Fruit fly (Drosophila melanogaster) whole organism, embryonic: Measurements from ENCODE around the gene Lamtor3.

Experiments
- Aef1 ChIP-seq: fragments of 200-800 bp; sonication (Bioruptor generic); IDR thresholded peaks from 3 replicates; pipeline ENCODE4 v1.3.6; 2022; ENCODE audit warnings: missing biosample characterization, missing genetic modification characterization
- Bdp1 ChIP-seq: fragments of 200-800 bp; sonication (Bioruptor generic); optimal IDR thresholded peaks from 3 replicates; lab custom pipeline; 2016; ENCODE audit warnings: missing biosample characterization, missing genetic modification characterization
- CG1024 ChIP-seq: fragments of 200-800 bp; sonication (Bioruptor generic); IDR thresholded peaks from 2 replicates; pipeline ENCODE4 v1.3.6; 2022; ENCODE audit warnings: missing biosample characterization, missing genetic modification characterization
- CG11247 ChIP-seq: fragments of 200-800 bp; sonication (Bioruptor generic); IDR thresholded peaks from 2 replicates; pipeline ENCODE4 v1.3.6; 2022; ENCODE audit warnings: missing biosample characterization, missing genetic modification characterization
- CG11398 ChIP-seq: fragments of 200-800 bp; sonication (Bioruptor generic); optimal IDR thresholded peaks from 2 replicates; lab custom pipeline; 2016; ENCODE audit warnings: missing biosample characterization, missing genetic modification characterization
- CG11456 ChIP-seq: fragments of 200-800 bp; sonication (Bioruptor generic); IDR thresholded peaks from 3 replicates; pipeline ENCODE4 v1.3.6; 2022; ENCODE audit warnings: missing biosample characterization, missing genetic modification characterization
- CG14710 ChIP-seq: fragments of 200-800 bp; sonication (Bioruptor generic); optimal IDR thresholded peaks from 3 replicates; lab custom pipeline; 2019; ENCODE audit warnings: missing biosample characterization, mild to moderate bottlenecking, missing genetic modification characterization, moderate library complexity
- CG1529 ChIP-seq: fragments of 200-800 bp; sonication (Bioruptor generic); optimal IDR thresholded peaks from 3 replicates; lab custom pipeline; 2018; ENCODE audit warnings: missing biosample characterization, missing genetic modification characterization
- CG17359 ChIP-seq: fragments of 200-800 bp; sonication (Bioruptor generic); optimal IDR thresholded peaks from 3 replicates; lab custom pipeline; 2018; ENCODE audit warnings: missing biosample characterization, mild to moderate bottlenecking, missing genetic modification characterization, moderate library complexity
- CG18262 ChIP-seq: fragments of 200-800 bp; optimal IDR thresholded peaks from 3 replicates; lab custom pipeline; 2019; ENCODE audit warnings: missing biosample characterization, mild to moderate bottlenecking, missing genetic modification characterization, moderate library complexity
- CG1832 ChIP-seq: fragments of 200-800 bp; sonication (Bioruptor generic); optimal IDR thresholded peaks from 2 replicates; lab custom pipeline; 2017; ENCODE audit warnings: missing biosample characterization, mild to moderate bottlenecking, missing genetic modification characterization, inconsistent platforms
- CG2120 ChIP-seq: fragments of 200-800 bp; sonication (Bioruptor generic); optimal IDR thresholded peaks from 3 replicates; lab custom pipeline; 2016; ENCODE audit warnings: missing biosample characterization, missing genetic modification characterization
- CG3163 ChIP-seq: fragments of 200-800 bp; sonication (Bioruptor generic); optimal IDR thresholded peaks from 3 replicates; lab custom pipeline; 2016; ENCODE audit warnings: missing biosample characterization, missing genetic modification characterization
- CG3847 ChIP-seq: fragments of 200-800 bp; sonication (Bioruptor generic); IDR thresholded peaks from 2 replicates; pipeline ENCODE4 v1.3.6; 2022; ENCODE audit warnings: missing biosample characterization, missing genetic modification characterization
- CG42726 ChIP-seq: fragments of 200-800 bp; sonication (Bioruptor generic); IDR thresholded peaks from 2 replicates; pipeline ENCODE4 v1.3.6; 2022; ENCODE audit warnings: missing biosample characterization, missing genetic modification characterization; ENCODE audit not compliant: partially characterized antibody
- CG4404 ChIP-seq: fragments of 200-800 bp; sonication (Bioruptor generic); IDR thresholded peaks from 2 replicates; pipeline ENCODE4 v1.3.6; 2022; ENCODE audit warnings: missing biosample characterization, missing genetic modification characterization
- CG7963 ChIP-seq: fragments of 200-800 bp; sonication (Bioruptor generic); IDR thresholded peaks from 3 replicates; pipeline ENCODE4 v1.3.6; 2022; ENCODE audit warnings: missing biosample characterization, missing genetic modification characterization; ENCODE audit not compliant: partially characterized antibody
- CG8359 ChIP-seq: fragments of 200-800 bp; sonication (Bioruptor generic); optimal IDR thresholded peaks from 2 replicates; lab custom pipeline; 2017; ENCODE audit warnings: missing biosample characterization, mild to moderate bottlenecking, missing genetic modification characterization, borderline replicate concordance
- CG9609 ChIP-seq: fragments of 200-800 bp; sonication (Bioruptor generic); optimal IDR thresholded peaks from 3 replicates; lab custom pipeline; 2016; ENCODE audit warnings: missing biosample characterization, missing genetic modification characterization
- CoRest ChIP-seq: fragments of 200-800 bp; sonication (Bioruptor generic); optimal IDR thresholded peaks from 3 replicates; lab custom pipeline; 2018; ENCODE audit warnings: missing biosample characterization, mild to moderate bottlenecking, missing genetic modification characterization, moderate library complexity
- CrebB ChIP-seq: fragments of 200-800 bp; sonication (Bioruptor generic); optimal IDR thresholded peaks from 3 replicates; lab custom pipeline; 2018; ENCODE audit warnings: missing biosample characterization, mild to moderate bottlenecking, missing genetic modification characterization
- Ets97D ChIP-seq: fragments of 200-800 bp; sonication (Bioruptor generic); optimal IDR thresholded peaks from 3 replicates; lab custom pipeline; 2016; ENCODE audit warnings: missing biosample characterization, missing genetic modification characterization
- HHEX ChIP-seq: fragments of 200-800 bp; sonication (Bioruptor generic); optimal IDR thresholded peaks from 3 replicates; lab custom pipeline; 2017; ENCODE audit warnings: missing biosample characterization, mild to moderate bottlenecking, missing genetic modification characterization, missing genetic modification reagents
- HLHmδ ChIP-seq: fragments of 200-800 bp; sonication (Bioruptor generic); optimal IDR thresholded peaks from 2 replicates; lab custom pipeline; 2018; ENCODE audit warnings: missing biosample characterization, mild to moderate bottlenecking, missing genetic modification characterization, moderate library complexity
- Hmr ChIP-seq: fragments of 200-800 bp; sonication (Bioruptor generic); optimal IDR thresholded peaks from 3 replicates; lab custom pipeline; 2017; ENCODE audit warnings: mild to moderate bottlenecking, missing biosample characterization, missing genetic modification reagents, missing genetic modification characterization
- MBD-R2 ChIP-seq: fragments of 200-800 bp; sonication (Bioruptor generic); IDR thresholded peaks from 2 replicates; pipeline ENCODE4 v1.3.6; 2022; ENCODE audit warnings: missing biosample characterization, missing genetic modification characterization
- NC2β ChIP-seq: fragments of 200-800 bp; sonication (Bioruptor generic); optimal IDR thresholded peaks from 2 replicates; lab custom pipeline; 2016; ENCODE audit warnings: missing biosample characterization, missing genetic modification characterization
- ato ChIP-seq: fragments of 200-800 bp; sonication (Bioruptor generic); IDR thresholded peaks from 2 replicates; pipeline ENCODE4 v1.3.6; 2022; ENCODE audit warnings: missing biosample characterization, missing genetic modification characterization; ENCODE audit not compliant: partially characterized antibody
- br ChIP-seq: fragments of >200 bp; optimal IDR thresholded peaks from 2 replicates; lab custom pipeline; 2017
- chm ChIP-seq: fragments of 200-800 bp; sonication (Bioruptor generic); IDR thresholded peaks from 2 replicates; pipeline ENCODE4 v1.3.6; 2022; ENCODE audit warnings: missing biosample characterization, missing genetic modification characterization
- grau ChIP-seq: fragments of 200-800 bp; optimal IDR thresholded peaks from 3 replicates; lab custom pipeline; 2019; ENCODE audit warnings: missing biosample characterization, mild to moderate bottlenecking, missing genetic modification characterization, moderate library complexity
- gsb-n ChIP-seq: fragments of 200-800 bp; sonication (Bioruptor generic); optimal IDR thresholded peaks from 3 replicates; lab custom pipeline; 2018; ENCODE audit warnings: missing biosample characterization, mild to moderate bottlenecking, missing genetic modification characterization
- luna ChIP-seq: fragments of 200-800 bp; sonication (Bioruptor generic); optimal IDR thresholded peaks from 2 replicates; lab custom pipeline; 2016; ENCODE audit warnings: missing biosample characterization, missing genetic modification characterization
- odd ChIP-seq: fragments of 200-800 bp; sonication (Bioruptor generic); optimal IDR thresholded peaks from 2 replicates; lab custom pipeline; 2017; ENCODE audit warnings: missing biosample characterization, mild to moderate bottlenecking, missing genetic modification characterization
- p53 ChIP-seq: fragments of 200-800 bp; sonication (Bioruptor generic); optimal IDR thresholded peaks from 2 replicates; lab custom pipeline; 2016; ENCODE audit warnings: missing biosample characterization, missing genetic modification characterization
- pan ChIP-seq, 4 experiments: fragments of >200 bp in 3 of 4; fragments of 200-800 bp in 1 of 4; sonication (Bioruptor generic) in 1 of 4; optimal IDR thresholded peaks in 3 of 4; IDR thresholded peaks in 1 of 4; 2 replicates each; pipeline versions ENCODE4 v1.3.6 to Lab custom; 2017 to 2022; ENCODE audit warnings: missing biosample characterization in 2 of 4, missing genetic modification characterization in 2 of 4, mixed read lengths in 1 of 4
- pita ChIP-seq: fragments of 200-800 bp; sonication (Bioruptor generic); optimal IDR thresholded peaks from 2 replicates; lab custom pipeline; 2017; ENCODE audit warnings: missing biosample characterization, mild to moderate bottlenecking, missing genetic modification characterization
- pnt ChIP-seq: fragments of 200-800 bp; sonication (Bioruptor generic); optimal IDR thresholded peaks from 3 replicates; lab custom pipeline; 2016; ENCODE audit warnings: missing biosample characterization, missing genetic modification characterization
- slou ChIP-seq: fragments of 200-800 bp; sonication (Bioruptor generic); optimal IDR thresholded peaks from 3 replicates; lab custom pipeline; 2016; ENCODE audit warnings: missing biosample characterization, missing genetic modification characterization
- slp2 ChIP-seq: fragments of 200-800 bp; sonication (Bioruptor generic); optimal IDR thresholded peaks from 2 replicates; lab custom pipeline; 2016; ENCODE audit warnings: missing biosample characterization, missing genetic modification characterization
- sob ChIP-seq: fragments of 200-800 bp; sonication (Bioruptor generic); IDR thresholded peaks from 2 replicates; pipeline ENCODE4 v1.3.6; 2022; ENCODE audit warnings: missing biosample characterization, missing genetic modification characterization
- sug ChIP-seq: fragments of 200-800 bp; optimal IDR thresholded peaks from 2 replicates; lab custom pipeline; 2019; ENCODE audit warnings: missing biosample characterization, mild to moderate bottlenecking, missing genetic modification characterization, moderate library complexity
- tap ChIP-seq: fragments of 200-800 bp; optimal IDR thresholded peaks from 3 replicates; lab custom pipeline; 2019; ENCODE audit warnings: missing biosample characterization, mild to moderate bottlenecking, missing genetic modification characterization, moderate library complexity
- tna ChIP-seq: fragments of 200-800 bp; sonication (Bioruptor generic); IDR thresholded peaks from 2 replicates; pipeline ENCODE4 v1.3.6; 2022; ENCODE audit warnings: missing biosample characterization, missing genetic modification characterization; ENCODE audit not compliant: partially characterized antibody
- toy ChIP-seq: fragments of 200-800 bp; sonication (Bioruptor generic); IDR thresholded peaks from 2 replicates; pipeline ENCODE4 v1.3.6; 2022; ENCODE audit warnings: missing biosample characterization, missing genetic modification characterization
- ttk ChIP-seq: fragments of 200-800 bp; sonication (Bioruptor generic); IDR thresholded peaks from 2 replicates; pipeline ENCODE4 v2.1.2; 2022; ENCODE audit warnings: missing biosample characterization, missing genetic modification characterization
- unc-4 ChIP-seq: fragments of 200-800 bp; sonication (Bioruptor generic); IDR thresholded peaks from 2 replicates; pipeline ENCODE4 v1.3.6; 2022; ENCODE audit warnings: missing biosample characterization, missing genetic modification characterization; ENCODE audit not compliant: partially characterized antibody
- usp ChIP-seq: fragments of >200 bp; optimal IDR thresholded peaks from 2 replicates; lab custom pipeline; 2017; ENCODE audit warnings: missing biosample characterization, missing genetic modification characterization

Lamtor3 gene

dm6 chr2L:17472582-17473524, 8.2 kb upstream of the Lamtor3 start, which contains the start of gene BicD (continued):
- TF ChIP-seq tna (GFP tag; lab: Robert Waterston, UW) (no peak; the same call in 1 of the 2 replicates), CG18262 (peak; percentile 11), CG11398 (GFP tag; lab: Kevin White, UChicago) (no peak), CG1024 (GFP tag; lab: Robert Waterston, UW) (no peak), CG4404 (GFP tag; lab: Robert Waterston, UW) (no peak), sob (GFP tag; lab: Robert Waterston, UW) (peak; percentile 26; the same call in 1 of the 2 replicates), pan (optimal IDR thresholded peaks at IDR 0.05; lab: Kevin White, UChicago) (no peak), pan (GFP tag; optimal IDR thresholded peaks at IDR 0.05 in 1 of 2, IDR thresholded peaks at IDR 0.05 in 1 of 2) (no peak), CG8359 (GFP tag; lab: Kevin White, UChicago) (no peak), slou (GFP tag; lab: Kevin White, UChicago) (no peak), CG17359 (no peak), usp (no peak), unc-4 (GFP tag; lab: Robert Waterston, UW) (peak; percentile 78), CG1832 (no peak), Ets97D (GFP tag; lab: Kevin White, UChicago) (peak; percentile 32), CG11456 (GFP tag; lab: Robert Waterston, UW) (no peak), CG1529 (GFP tag; lab: Kevin White, UChicago) (no peak), br (no peak), CG14710 (peak; percentile 76), toy (GFP tag; lab: Robert Waterston, UW) (no peak), CG11247 (GFP tag; lab: Robert Waterston, UW) (no peak), NC2β (no peak), Hmr (GFP tag; lab: Kevin White, UChicago) (peak; percentile 72), CG2120 (GFP tag; lab: Kevin White, UChicago) (peak; percentile 14), CG7963 (GFP tag; lab: Robert Waterston, UW) (0 out of 3 replicates have a peak, but pooled peaks have one; percentile 9), CoRest (tag; lab: Kevin White, UChicago) (peak; percentile 58), MBD-R2 (GFP tag; lab: Robert Waterston, UW) (peak; percentile 52), ttk (GFP tag; lab: Robert Waterston, UW) (no peak), pnt (no peak), luna (GFP tag; lab: Kevin White, UChicago) (no peak), CG3163 (GFP tag; lab: Kevin White, UChicago) (peak; percentile 5), pita (GFP tag; lab: Kevin White, UChicago) (peak; percentile 65), sug (peak; percentile 30), odd (peak; percentile 31), grau (tag; lab: Kevin White, UChicago) (peak; percentile 20), gsb-n (tag; lab: Kevin White, UChicago) (peak; percentile 3), HLHmδ (GFP tag; lab: Kevin White, UChicago) (peak; percentile 24), HHEX (GFP tag; lab: Kevin White, UChicago) (peak; percentile 6), CrebB (peak; percentile 32), CG9609 (GFP tag; lab: Kevin White, UChicago) (no peak), CG3847 (GFP tag; lab: Robert Waterston, UW) (no peak), tap (tag; lab: Kevin White, UChicago) (no peak), p53 (GFP tag; lab: Kevin White, UChicago) (peak; percentile 66), CG42726 (peak; percentile 35; the same call in 1 of the 2 replicates), chm (no peak), Bdp1 (GFP tag; lab: Kevin White, UChicago) (peak; percentile 31), Aef1 (GFP tag; lab: Robert Waterston, UW) (0 out of 3 replicates have a peak, but pooled peaks have one; percentile 12), ato (GFP tag; lab: Robert Waterston, UW) (peak; percentile 32; the same call in 1 of the 2 replicates), slp2 (GFP tag; lab: Kevin White, UChicago) (no peak)
